Worm (Caenorhabditis elegans) whole organism, L4/young adult: ENCODE data around the gene F21D9.4.

Experiments
- W03F9.2 ChIP-seq: fragments of 150-350 bp; optimal IDR thresholded peaks from 2 replicates; lab custom pipeline; 2014; ENCODE audit warnings: missing biosample characterization, missing genetic modification characterization
- dao-5 ChIP-seq: sonication (generic microtip); optimal IDR thresholded peaks from 2 replicates; lab custom pipeline; 2016; ENCODE audit warnings: missing genotype, missing genetic modification characterization, moderate library complexity, missing compliant biosample characterization

DNA sequence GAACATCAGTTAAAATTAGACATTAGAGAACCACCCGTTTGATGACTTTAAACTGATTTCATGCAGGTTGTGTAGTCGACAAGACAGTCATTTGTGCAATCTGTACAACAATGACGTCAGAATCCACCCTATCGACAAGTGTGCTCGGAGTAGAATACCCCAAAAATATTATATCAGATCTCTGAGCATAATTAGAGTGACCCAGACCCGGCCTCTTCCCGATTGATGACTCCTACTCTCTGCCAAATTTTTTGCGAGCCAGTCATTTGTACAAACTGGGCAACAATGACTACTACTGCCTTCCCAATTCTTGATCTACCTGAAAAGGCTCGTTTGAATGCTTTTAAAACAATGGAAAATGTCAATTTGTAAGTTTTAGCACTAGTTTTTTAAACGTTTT lies 13.5 kb upstream of the F21D9.4 start, which contains the start of the genes fbxb-115 and fbxb-1:
- TF ChIP-seq dao-5 (tag; lab: Kevin White, UChicago), result no peak
- TF ChIP-seq W03F9.2 (tag; lab: Kevin White, UChicago), result no peak
